Worm (Caenorhabditis elegans) whole organism, early embryonic: ENCODE results near the gene F54D12.10.

Source experiments
- B0310.2 ChIP-seq: sonication (generic microtip); optimal IDR thresholded peaks from 2 replicates; lab custom pipeline; 2016; ENCODE audit warnings: mild to moderate bottlenecking, missing genetic modification characterization, missing compliant biosample characterization
- F13C5.2 ChIP-seq: sonication (generic microtip); optimal IDR thresholded peaks from 2 replicates; lab custom pipeline; 2017; ENCODE audit warnings: mild to moderate bottlenecking, missing genetic modification characterization, inconsistent platforms, missing compliant biosample characterization
- aly-1 ChIP-seq: sonication (generic microtip); optimal IDR thresholded peaks from 2 replicates; lab custom pipeline; 2016; ENCODE audit warnings: missing genetic modification characterization, missing compliant biosample characterization
- ama-1 ChIP-seq: fragments of 150-350 bp; optimal IDR thresholded peaks from 2 replicates; lab custom pipeline; 2014
- ceh-13 ChIP-seq: fragments of 200-800 bp; sonication (Bioruptor generic); optimal IDR thresholded peaks from 2 replicates; lab custom pipeline; 2018; ENCODE audit warnings: mild to moderate bottlenecking, missing genetic modification characterization, missing compliant biosample characterization
- ceh-36 ChIP-seq: sonication (generic microtip); optimal IDR thresholded peaks from 2 replicates; lab custom pipeline; 2016; ENCODE audit warnings: missing genetic modification characterization, inconsistent platforms, missing compliant biosample characterization
- ets-7 ChIP-seq: sonication (generic microtip); optimal IDR thresholded peaks from 2 replicates; lab custom pipeline; 2016; ENCODE audit warnings: missing genotype, missing genetic modification characterization, missing compliant biosample characterization
- flt-1 ChIP-seq: fragments of 200-800 bp; sonication (Bioruptor generic); IDR thresholded peaks from 2 replicates; pipeline ENCODE4 v1.3.6; 2022; ENCODE audit warnings: missing genetic modification characterization, missing compliant biosample characterization
- hmbx-1 ChIP-seq: sonication (generic microtip); optimal IDR thresholded peaks from 2 replicates; lab custom pipeline; 2016; ENCODE audit warnings: mild to moderate bottlenecking, missing genetic modification characterization, missing compliant biosample characterization
- hmg-4 ChIP-seq: fragments of 200-800 bp; sonication (Bioruptor generic); optimal IDR thresholded peaks from 2 replicates; lab custom pipeline; 2018; ENCODE audit warnings: mild to moderate bottlenecking, missing genetic modification characterization, missing compliant biosample characterization
- hnd-1 ChIP-seq: sonication (generic microtip); optimal IDR thresholded peaks from 2 replicates; lab custom pipeline; 2016; ENCODE audit warnings: missing genetic modification characterization, missing compliant biosample characterization
- pes-1 ChIP-seq: fragments of 200-800 bp; sonication (Bioruptor generic); IDR thresholded peaks from 2 replicates; pipeline ENCODE4 v1.3.6; 2022; ENCODE audit warnings: missing genetic modification reagents, missing genetic modification characterization, missing compliant biosample characterization
- scrt-1 ChIP-seq: fragments of 200-800 bp; sonication (Bioruptor generic); IDR thresholded peaks from 2 replicates; pipeline ENCODE4 v1.3.6; 2022; ENCODE audit warnings: missing genetic modification characterization, missing compliant biosample characterization
- sea-1 ChIP-seq: fragments of 200-800 bp; sonication (Bioruptor generic); conservative IDR thresholded peaks from 2 replicates; pipeline ENCODE4 v1.3.6; 2022; ENCODE audit warnings: missing genetic modification characterization, missing compliant biosample characterization
- tbx-11 ChIP-seq: fragments of 200-800 bp; sonication (Bioruptor generic); IDR thresholded peaks from 2 replicates; pipeline ENCODE4 v1.3.6; 2022; ENCODE audit warnings: missing genetic modification characterization, missing compliant biosample characterization
- tbx-37 ChIP-seq: fragments of 200-800 bp; sonication (Bioruptor generic); conservative IDR thresholded peaks from 2 replicates; pipeline ENCODE4 v1.3.6; 2022; ENCODE audit warnings: missing genetic modification reagents, missing genetic modification characterization, missing compliant biosample characterization
- tra-4 ChIP-seq: sonication (generic microtip); optimal IDR thresholded peaks from 2 replicates; lab custom pipeline; 2017; ENCODE audit warnings: missing genetic modification characterization, missing compliant biosample characterization

F54D12.10 gene

ce11 chrII:1355480-1355879 lies 22.7 kb downstream of the F54D12.10 start, which contains the start of gene C13A10.1:
Gene C13A10.1, minus strand, starts transcription at chrII:1355649.
- TF ChIP-seq pes-1 (GFP tag; lab: Robert Waterston, UW): no peak
- no peak for TF ChIP-seq hnd-1 (tag; lab: Kevin White, UChicago)
- no peak for TF ChIP-seq sea-1 (GFP tag; lab: Robert Waterston, UW)
- TF ChIP-seq aly-1 (tag; lab: Kevin White, UChicago): no peak
- TF ChIP-seq ceh-36 (tag; lab: Kevin White, UChicago): no peak
- TF ChIP-seq flt-1 (GFP tag; lab: Robert Waterston, UW): no peak
- TF ChIP-seq scrt-1 (GFP tag; lab: Robert Waterston, UW): no peak
- no peak for TF ChIP-seq hmg-4 (GFP tag; lab: Kevin White, UChicago)
- no peak for TF ChIP-seq B0310.2

DNA sequence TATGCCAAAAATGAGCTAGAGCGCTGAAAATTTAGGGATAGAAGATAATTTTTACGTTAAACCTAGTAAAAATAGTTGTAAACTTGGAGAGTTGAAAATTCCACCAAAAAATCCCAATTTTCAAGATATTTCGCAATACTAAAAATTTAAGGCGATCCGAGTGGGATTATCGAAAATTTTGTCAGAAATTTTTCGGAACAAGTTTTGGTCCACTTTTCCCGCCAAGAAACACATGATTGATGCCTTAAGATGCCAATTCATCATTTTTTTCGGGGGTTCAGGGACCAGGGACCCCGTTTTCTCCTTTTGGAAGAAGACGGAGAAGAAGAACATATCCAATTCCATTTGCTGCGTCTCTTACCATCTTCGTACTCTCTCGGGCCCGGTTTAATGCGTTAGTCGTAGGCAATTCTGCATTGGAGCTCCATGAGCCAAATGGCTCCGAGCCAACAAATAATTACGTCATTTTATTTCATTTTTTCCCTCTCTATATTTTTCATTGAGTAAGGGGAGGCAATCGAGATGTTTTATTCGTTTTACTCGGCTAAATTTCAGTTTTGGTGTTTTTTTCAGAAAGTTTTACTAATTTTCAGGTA lies 33.5 kb downstream of the F54D12.10 start:
- no peak for TF ChIP-seq pes-1 (GFP tag; lab: Robert Waterston, UW)
- no peak for TF ChIP-seq F13C5.2
- no peak for TF ChIP-seq tbx-37 (GFP tag; lab: Robert Waterston, UW)
- no peak for TF ChIP-seq flt-1 (GFP tag; lab: Robert Waterston, UW)
- no peak for TF ChIP-seq ceh-13
- TF ChIP-seq hnd-1 (tag; lab: Kevin White, UChicago): no peak
- no peak for TF ChIP-seq ceh-36 (tag; lab: Kevin White, UChicago)
- TF ChIP-seq ets-7 (tag; lab: Kevin White, UChicago): no peak
- TF ChIP-seq tbx-11 (GFP tag; lab: Robert Waterston, UW): no peak
- no peak for TF ChIP-seq hmbx-1 (tag; lab: Kevin White, UChicago)
- no peak for TF ChIP-seq sea-1 (GFP tag; lab: Robert Waterston, UW)
- no peak for TF ChIP-seq ama-1
- TF ChIP-seq B0310.2: no peak
- no peak for TF ChIP-seq aly-1 (tag; lab: Kevin White, UChicago)

DNA sequence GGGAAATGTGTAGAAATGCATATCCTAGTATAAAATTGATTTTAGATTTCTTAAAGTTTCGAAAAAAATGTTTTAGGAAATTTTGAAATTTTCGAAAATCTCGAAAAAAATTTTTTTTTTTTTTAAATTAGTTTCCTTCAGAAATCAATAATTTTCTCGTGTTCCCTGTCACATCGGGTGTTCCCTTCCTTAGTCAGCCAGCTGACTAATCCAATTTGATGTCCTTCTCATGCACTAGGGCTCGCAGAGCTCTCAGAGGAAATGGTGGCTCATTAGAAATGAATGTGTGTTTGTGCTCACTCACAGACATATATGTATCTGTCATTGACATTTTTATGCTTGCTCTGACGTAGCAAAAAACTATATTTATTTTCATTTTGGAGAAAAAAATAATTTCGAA lies 34.4 kb downstream of the F54D12.10 start:
- TF ChIP-seq tbx-37 (GFP tag; lab: Robert Waterston, UW): no peak
- TF ChIP-seq ceh-36 (tag; lab: Kevin White, UChicago): no peak
- no peak for TF ChIP-seq tbx-11 (GFP tag; lab: Robert Waterston, UW)
- no peak for TF ChIP-seq hmg-4 (GFP tag; lab: Kevin White, UChicago)
- TF ChIP-seq ets-7 (tag; lab: Kevin White, UChicago): no peak
- TF ChIP-seq F13C5.2: no peak
- TF ChIP-seq tra-4 (tag; lab: Kevin White, UChicago): no peak
- no peak for TF ChIP-seq aly-1 (tag; lab: Kevin White, UChicago)
- no peak for TF ChIP-seq sea-1 (GFP tag; lab: Robert Waterston, UW)
- no peak for TF ChIP-seq ceh-13
- TF ChIP-seq hnd-1 (tag; lab: Kevin White, UChicago): no peak
- TF ChIP-seq ama-1: no peak
- TF ChIP-seq pes-1 (GFP tag; lab: Robert Waterston, UW): no peak
- TF ChIP-seq scrt-1 (GFP tag; lab: Robert Waterston, UW): no peak
- TF ChIP-seq flt-1 (GFP tag; lab: Robert Waterston, UW): no peak

- TF ChIP-seq tbx-11 (GFP tag; lab: Robert Waterston, UW): no peak
- TF ChIP-seq sea-1 (GFP tag; lab: Robert Waterston, UW): no peak
- TF ChIP-seq ets-7 (tag; lab: Kevin White, UChicago): no peak
- no peak for TF ChIP-seq scrt-1 (GFP tag; lab: Robert Waterston, UW)
- no peak for TF ChIP-seq hnd-1 (tag; lab: Kevin White, UChicago)
- no peak for TF ChIP-seq flt-1 (GFP tag; lab: Robert Waterston, UW)
- TF ChIP-seq hmg-4 (GFP tag; lab: Kevin White, UChicago): no peak
- TF ChIP-seq tbx-37 (GFP tag; lab: Robert Waterston, UW): no peak
- no peak for TF ChIP-seq F13C5.2
Observed at ce11 chrII:1341416-1341815, 36.7 kb downstream of the F54D12.10 start.

DNA sequence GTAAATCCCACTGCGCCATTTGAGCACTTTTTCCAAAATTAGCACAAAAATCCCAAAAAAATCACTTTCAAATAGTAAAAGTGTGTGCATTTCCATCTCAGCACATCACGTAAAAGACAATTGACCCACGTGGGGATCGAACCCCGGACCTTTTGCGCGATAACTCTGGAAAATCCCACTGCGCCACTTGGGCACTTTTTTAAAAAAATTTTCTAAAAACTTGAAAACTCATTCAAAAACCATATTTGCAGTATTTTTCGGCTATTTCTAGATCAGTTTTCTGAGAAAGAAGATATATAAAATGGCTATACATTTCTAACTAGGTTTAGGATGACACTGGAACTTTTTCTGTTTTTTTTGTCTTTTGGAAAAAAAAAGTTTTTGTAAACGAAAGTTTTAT lies 38.1 kb downstream of the F54D12.10 start:
- no peak for TF ChIP-seq flt-1 (GFP tag; lab: Robert Waterston, UW)
- no peak for TF ChIP-seq B0310.2
- TF ChIP-seq tra-4 (tag; lab: Kevin White, UChicago): no peak
- TF ChIP-seq tbx-37 (GFP tag; lab: Robert Waterston, UW): no peak
- no peak for TF ChIP-seq hmg-4 (GFP tag; lab: Kevin White, UChicago)
- no peak for TF ChIP-seq hnd-1 (tag; lab: Kevin White, UChicago)
- TF ChIP-seq scrt-1 (GFP tag; lab: Robert Waterston, UW): no peak
- TF ChIP-seq ceh-13: no peak
- TF ChIP-seq sea-1 (GFP tag; lab: Robert Waterston, UW): no peak
- no peak for TF ChIP-seq pes-1 (GFP tag; lab: Robert Waterston, UW)
- no peak for TF ChIP-seq ets-7 (tag; lab: Kevin White, UChicago)
- no peak for TF ChIP-seq F13C5.2
- TF ChIP-seq tbx-11 (GFP tag; lab: Robert Waterston, UW): no peak

- TF ChIP-seq ama-1 (no peak), sea-1 (GFP tag; lab: Robert Waterston, UW) (no peak), hnd-1 (tag; lab: Kevin White, UChicago) (no peak), ets-7 (tag; lab: Kevin White, UChicago) (no peak), flt-1 (GFP tag; lab: Robert Waterston, UW) (no peak), pes-1 (GFP tag; lab: Robert Waterston, UW) (no peak), tbx-11 (GFP tag; lab: Robert Waterston, UW) (no peak), ceh-13 (no peak), hmbx-1 (tag; lab: Kevin White, UChicago) (no peak)
Observed at ce11 chrII:1338196-1338595, 40.0 kb downstream of the F54D12.10 start.

DNA sequence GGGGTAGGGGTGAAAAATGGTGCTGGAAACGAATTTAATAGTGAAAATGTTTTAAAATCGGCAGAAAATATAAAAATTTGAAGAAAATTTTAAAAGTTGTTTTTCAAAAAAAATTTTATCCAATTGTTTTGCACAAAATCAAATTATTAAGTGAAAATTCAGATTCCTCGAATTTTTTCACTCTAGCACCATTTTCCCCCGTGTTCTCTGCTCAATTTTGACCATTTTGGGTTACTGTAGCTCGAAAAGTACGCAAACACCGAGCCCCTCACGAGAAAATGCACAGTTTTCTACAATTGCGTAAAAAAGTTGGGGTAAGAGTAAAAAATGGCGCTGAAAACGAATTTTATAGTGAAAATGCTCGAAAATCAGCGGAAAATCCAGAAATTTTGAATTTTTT lies 48.3 kb downstream of the F54D12.10 start:
- no peak for TF ChIP-seq hnd-1 (tag; lab: Kevin White, UChicago)
